Fruit fly (Drosophila melanogaster) whole organism, embryonic: ENCODE results near the gene CG33095.

Experiments used
- Adf1 ChIP-seq: fragments of 200-800 bp; sonication (Bioruptor generic); IDR thresholded peaks from 2 replicates; pipeline ENCODE4 v1.3.6; 2022; ENCODE audit warnings: missing biosample characterization, missing genetic modification characterization
- Aef1 ChIP-seq: fragments of 200-800 bp; sonication (Bioruptor generic); IDR thresholded peaks from 3 replicates; pipeline ENCODE4 v1.3.6; 2022; ENCODE audit warnings: missing biosample characterization, missing genetic modification characterization
- CG10431 ChIP-seq: fragments of 200-800 bp; sonication (Bioruptor generic); optimal IDR thresholded peaks from 3 replicates; lab custom pipeline; 2018; ENCODE audit warnings: missing biosample characterization, mild to moderate bottlenecking, missing genetic modification characterization
- CG10979 ChIP-seq: fragments of 200-800 bp; sonication (Bioruptor generic); optimal IDR thresholded peaks from 2 replicates; lab custom pipeline; 2018; ENCODE audit warnings: missing biosample characterization, mild to moderate bottlenecking, missing genetic modification characterization, moderate library complexity
- CG13123 ChIP-seq: fragments of 200-800 bp; sonication (Bioruptor generic); optimal IDR thresholded peaks from 2 replicates; lab custom pipeline; 2016; ENCODE audit warnings: missing biosample characterization, missing genetic modification characterization
- CG13624 ChIP-seq: fragments of 200-800 bp; sonication (Bioruptor generic); optimal IDR thresholded peaks from 2 replicates; lab custom pipeline; 2016; ENCODE audit warnings: missing biosample characterization, missing genetic modification characterization
- CG1603 ChIP-seq: fragments of 200-800 bp; sonication (Bioruptor generic); optimal IDR thresholded peaks from 2 replicates; lab custom pipeline; 2019; ENCODE audit warnings: missing biosample characterization, mild to moderate bottlenecking, missing genetic modification characterization, moderate library complexity
- CG17802 ChIP-seq: fragments of 200-800 bp; sonication (Bioruptor generic); optimal IDR thresholded peaks from 2 replicates; lab custom pipeline; 2018; ENCODE audit warnings: missing biosample characterization, mild to moderate bottlenecking, missing genetic modification characterization, moderate library complexity
- CG18011 ChIP-seq: fragments of 200-800 bp; sonication (Bioruptor generic); optimal IDR thresholded peaks from 2 replicates; lab custom pipeline; 2017; ENCODE audit warnings: missing biosample characterization, missing genetic modification characterization, mild to moderate bottlenecking, moderate library complexity, missing genotype
- CG18599 ChIP-seq: fragments of 200-800 bp; sonication (Bioruptor generic); optimal IDR thresholded peaks from 3 replicates; lab custom pipeline; 2017; ENCODE audit warnings: missing biosample characterization, missing genetic modification characterization, mild to moderate bottlenecking, moderate library complexity, missing genetic modification reagents
- CG2120 ChIP-seq: fragments of 200-800 bp; sonication (Bioruptor generic); optimal IDR thresholded peaks from 3 replicates; lab custom pipeline; 2016; ENCODE audit warnings: missing biosample characterization, missing genetic modification characterization
- CG33213 ChIP-seq: fragments of 200-800 bp; sonication (Bioruptor generic); optimal IDR thresholded peaks from 3 replicates; lab custom pipeline; 2016; ENCODE audit warnings: missing biosample characterization, missing genetic modification characterization
- CG7271 ChIP-seq: fragments of 200-800 bp; sonication (Bioruptor generic); optimal IDR thresholded peaks from 2 replicates; lab custom pipeline; 2018; ENCODE audit warnings: missing biosample characterization, mild to moderate bottlenecking, missing genetic modification characterization, moderate library complexity
- CG9932 ChIP-seq: fragments of 200-800 bp; sonication (Bioruptor generic); IDR thresholded peaks from 2 replicates; pipeline ENCODE4 v1.3.6; 2022; ENCODE audit warnings: missing biosample characterization, missing genetic modification characterization
- Ets65A ChIP-seq: fragments of 200-800 bp; sonication (Bioruptor generic); peaks from one replicate; lab custom pipeline; 2016; ENCODE audit warnings: missing biosample characterization, missing genetic modification characterization
- Fer3 ChIP-seq: fragments of 200-800 bp; sonication (Bioruptor generic); optimal IDR thresholded peaks from 2 replicates; lab custom pipeline; 2018; ENCODE audit warnings: missing biosample characterization, mild to moderate bottlenecking, missing genetic modification characterization, moderate library complexity
- Hr39 ChIP-seq: fragments of >200 bp; optimal IDR thresholded peaks from 2 replicates; lab custom pipeline; 2017
- Lim3 ChIP-seq: fragments of 200-800 bp; sonication (Bioruptor generic); IDR thresholded peaks from 2 replicates; pipeline ENCODE4 v1.3.6; 2022; ENCODE audit warnings: missing biosample characterization, missing genetic modification characterization
- Neu2 ChIP-seq: fragments of 200-800 bp; sonication (Bioruptor generic); optimal IDR thresholded peaks from 3 replicates; lab custom pipeline; 2016; ENCODE audit warnings: missing biosample characterization, missing genetic modification characterization, borderline replicate concordance
- Oli ChIP-seq: fragments of 200-800 bp; sonication (Bioruptor generic); optimal IDR thresholded peaks from 2 replicates; lab custom pipeline; 2018; ENCODE audit warnings: missing biosample characterization, mild to moderate bottlenecking, missing genetic modification characterization, moderate library complexity
- PHDP ChIP-seq: fragments of 200-800 bp; sonication (Bioruptor generic); optimal IDR thresholded peaks from 3 replicates; lab custom pipeline; 2018; ENCODE audit warnings: missing biosample characterization, mild to moderate bottlenecking, missing genetic modification characterization, moderate library complexity
- Ravus ChIP-seq: fragments of 200-800 bp; sonication (Bioruptor generic); IDR thresholded peaks from 2 replicates; pipeline ENCODE4 v1.3.6; 2022; ENCODE audit warnings: missing biosample characterization, missing genetic modification characterization
- Sox100B ChIP-seq: fragments of 200-800 bp; sonication (Bioruptor generic); optimal IDR thresholded peaks from 3 replicates; lab custom pipeline; 2018; ENCODE audit warnings: missing biosample characterization, mild to moderate bottlenecking, missing genetic modification characterization
- Sry-δ ChIP-seq: fragments of 200-800 bp; sonication (Bioruptor generic); optimal IDR thresholded peaks from 2 replicates; lab custom pipeline; 2016; ENCODE audit warnings: missing biosample characterization, missing genetic modification characterization
- Stat92E ChIP-seq, 3 experiments: fragments of >200 bp in 2 of 3; fragments of 200-800 bp in 1 of 3; sonication (Bioruptor generic) in 1 of 3; optimal IDR thresholded peaks; 2 replicates each; lab custom pipeline; 2017 to 2019; ENCODE audit warnings: missing biosample characterization in 3 of 3, missing genetic modification characterization in 3 of 3, mild to moderate bottlenecking in 1 of 3, moderate library complexity in 1 of 3
- TFAM ChIP-seq: fragments of 200-800 bp; sonication (Bioruptor generic); optimal IDR thresholded peaks from 2 replicates; lab custom pipeline; 2017; ENCODE audit warnings: missing biosample characterization, missing genetic modification characterization, inconsistent platforms
- Taf1 ChIP-seq: fragments of 200-800 bp; sonication (Bioruptor generic); IDR thresholded peaks from 2 replicates; pipeline ENCODE4 v1.3.6; 2022; ENCODE audit warnings: missing biosample characterization, missing genetic modification characterization
- ab ChIP-seq: fragments of 200-800 bp; sonication (Bioruptor generic); optimal IDR thresholded peaks from 2 replicates; lab custom pipeline; 2016; ENCODE audit warnings: missing biosample characterization, missing genetic modification characterization
- bbx ChIP-seq: fragments of 200-800 bp; sonication (Bioruptor generic); IDR thresholded peaks from 2 replicates; pipeline ENCODE4 v1.3.6; 2022; ENCODE audit warnings: missing biosample characterization, missing genetic modification characterization; ENCODE audit not compliant: partially characterized antibody
- bigmax ChIP-seq: fragments of 200-800 bp; sonication (Bioruptor generic); optimal IDR thresholded peaks from 2 replicates; lab custom pipeline; 2018; ENCODE audit warnings: missing biosample characterization, mild to moderate bottlenecking, missing genetic modification characterization
- btn ChIP-seq: fragments of 200-800 bp; sonication (Bioruptor generic); optimal IDR thresholded peaks from 2 replicates; lab custom pipeline; 2016; ENCODE audit warnings: missing biosample characterization, missing genetic modification characterization
- da ChIP-seq: fragments of 200-800 bp; sonication (Bioruptor generic); optimal IDR thresholded peaks from 2 replicates; lab custom pipeline; 2016; ENCODE audit warnings: missing biosample characterization, missing genetic modification characterization
- eve ChIP-seq, 2 experiments: fragments of >200 bp; optimal IDR thresholded peaks; 2 replicates each; lab custom pipeline; 2017; ENCODE audit warnings: missing biosample characterization in 2 of 2, missing genetic modification characterization in 2 of 2
- gcm ChIP-seq: fragments of 200-800 bp; sonication (Bioruptor generic); optimal IDR thresholded peaks from 2 replicates; lab custom pipeline; 2019; ENCODE audit warnings: missing biosample characterization, mild to moderate bottlenecking, missing genetic modification characterization, moderate library complexity
- gem ChIP-seq: fragments of 200-800 bp; sonication (Bioruptor generic); optimal IDR thresholded peaks from 2 replicates; lab custom pipeline; 2019; ENCODE audit warnings: missing biosample characterization, mild to moderate bottlenecking, missing genetic modification characterization, moderate library complexity
- grn ChIP-seq: fragments of 200-800 bp; sonication (Bioruptor generic); optimal IDR thresholded peaks from 3 replicates; lab custom pipeline; 2017; ENCODE audit warnings: missing biosample characterization, missing genetic modification characterization
- jing ChIP-seq: fragments of 200-800 bp; sonication (Bioruptor generic); optimal IDR thresholded peaks from 2 replicates; lab custom pipeline; 2018; ENCODE audit warnings: missing biosample characterization, mild to moderate bottlenecking, missing genetic modification characterization
- jumu ChIP-seq: fragments of 200-800 bp; sonication (Bioruptor generic); optimal IDR thresholded peaks from 3 replicates; lab custom pipeline; 2016; ENCODE audit warnings: missing biosample characterization, missing genetic modification characterization
- klu ChIP-seq: fragments of 200-800 bp; sonication (Bioruptor generic); IDR thresholded peaks from 2 replicates; pipeline ENCODE4 v1.3.6; 2022; ENCODE audit warnings: missing biosample characterization, missing genetic modification characterization
- lilli ChIP-seq: fragments of 200-800 bp; sonication (Bioruptor generic); optimal IDR thresholded peaks from 3 replicates; lab custom pipeline; 2016; ENCODE audit warnings: missing biosample characterization, missing genetic modification characterization
- lov ChIP-seq, 2 experiments: fragments of 200-800 bp in 1 of 2; fragments of >200 bp in 1 of 2; sonication (Bioruptor generic) in 1 of 2; IDR thresholded peaks in 1 of 2; optimal IDR thresholded peaks in 1 of 2; 2 replicates in 1 of 2; 3 replicates in 1 of 2; pipeline versions ENCODE4 v1.3.6 to Lab custom; 2017 to 2022; ENCODE audit warnings: missing biosample characterization in 1 of 2, missing genetic modification characterization in 1 of 2
- onecut ChIP-seq: fragments of 200-800 bp; sonication (Bioruptor generic); IDR thresholded peaks from 2 replicates; pipeline ENCODE4 v1.3.6; 2022; ENCODE audit warnings: missing biosample characterization, missing genetic modification characterization
- peb ChIP-seq: fragments of 200-800 bp; sonication (Bioruptor generic); IDR thresholded peaks from 2 replicates; pipeline ENCODE4 v1.3.6; 2022; ENCODE audit warnings: missing biosample characterization, missing genetic modification characterization
- pfk ChIP-seq: fragments of 200-800 bp; sonication (Bioruptor generic); optimal IDR thresholded peaks from 2 replicates; lab custom pipeline; 2018; ENCODE audit warnings: missing biosample characterization, mild to moderate bottlenecking, missing genetic modification characterization, moderate library complexity
- pho ChIP-seq: fragments of 200-800 bp; sonication (Bioruptor generic); optimal IDR thresholded peaks from 2 replicates; lab custom pipeline; 2016; ENCODE audit warnings: missing biosample characterization, missing genetic modification characterization
- row ChIP-seq: fragments of 200-800 bp; sonication (Bioruptor generic); IDR thresholded peaks from 3 replicates; pipeline ENCODE4 v1.3.6; 2022; ENCODE audit warnings: missing biosample characterization, missing genetic modification characterization
- sim ChIP-seq: fragments of 200-800 bp; sonication (Bioruptor generic); IDR thresholded peaks from 2 replicates; pipeline ENCODE4 v1.3.6; 2022; ENCODE audit warnings: missing biosample characterization, missing genetic modification characterization
- ttk ChIP-seq: fragments of 200-800 bp; sonication (Bioruptor generic); IDR thresholded peaks from 2 replicates; pipeline ENCODE4 v2.1.2; 2022; ENCODE audit warnings: missing biosample characterization, missing genetic modification characterization
- usp ChIP-seq: fragments of >200 bp; optimal IDR thresholded peaks from 2 replicates; lab custom pipeline; 2017; ENCODE audit warnings: missing biosample characterization, missing genetic modification characterization
- zen ChIP-seq: fragments of 200-800 bp; sonication (Bioruptor generic); optimal IDR thresholded peaks from 3 replicates; lab custom pipeline; 2018; ENCODE audit warnings: missing biosample characterization, mild to moderate bottlenecking, missing genetic modification characterization, moderate library complexity
- zf30C ChIP-seq: fragments of 200-800 bp; sonication (Bioruptor generic); optimal IDR thresholded peaks from 3 replicates; lab custom pipeline; 2018; ENCODE audit warnings: missing biosample characterization, mild to moderate bottlenecking, missing genetic modification characterization

The CG33095 gene

DNA sequence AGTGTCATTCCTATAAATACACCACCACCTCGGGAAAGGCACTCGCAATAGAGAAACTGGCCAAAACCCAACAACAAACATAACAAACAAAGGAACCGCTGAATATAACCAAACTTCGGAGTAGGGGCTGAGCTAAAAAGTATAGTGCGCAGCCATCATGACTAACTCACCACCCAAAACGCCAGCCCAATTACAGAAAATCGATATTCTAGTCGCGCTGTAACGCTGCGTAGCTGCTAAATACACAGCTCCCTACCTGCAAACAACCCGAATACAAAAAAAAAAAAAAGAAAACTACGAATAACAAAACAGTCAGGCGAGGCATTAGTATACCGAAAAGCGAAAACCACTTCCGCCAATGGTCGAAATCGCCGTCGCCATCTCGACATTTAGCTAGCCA is 46.8 kb upstream of the CG33095 start:
- no peak for TF ChIP-seq CG2120 (GFP tag; lab: Kevin White, UChicago)
- no peak for TF ChIP-seq sim (GFP tag; lab: Robert Waterston, UW)
- TF ChIP-seq zen = no peak
- TF ChIP-seq Ets65A (GFP tag; lab: Kevin White, UChicago) = peak; percentile 55
- TF ChIP-seq CG17802 (tag; lab: Kevin White, UChicago) = no peak
- TF ChIP-seq CG9932 = no peak
- TF ChIP-seq CG33213 (GFP tag; lab: Kevin White, UChicago) = no peak
- TF ChIP-seq lov (optimal IDR thresholded peaks at IDR 0.05; lab: Kevin White, UChicago) = no peak
- TF ChIP-seq lov (GFP tag; IDR thresholded peaks at IDR 0.05; lab: Robert Waterston, UW) = no peak
- TF ChIP-seq jing (GFP tag; lab: Kevin White, UChicago) = no peak
- no peak for TF ChIP-seq usp (GFP tag; lab: Kevin White, UChicago)
- TF ChIP-seq Neu2 (GFP tag; lab: Kevin White, UChicago) = no peak
- no peak for TF ChIP-seq PHDP (tag; lab: Kevin White, UChicago)
- TF ChIP-seq CG18011 (GFP tag; lab: Kevin White, UChicago) = no peak
- TF ChIP-seq Sox100B (GFP tag; lab: Kevin White, UChicago) = no peak
- TF ChIP-seq klu (GFP tag; lab: Robert Waterston, UW) = no peak
- peak; percentile 96 for TF ChIP-seq onecut (GFP tag; lab: Robert Waterston, UW)
- no peak for TF ChIP-seq da
- TF ChIP-seq ab = peak; percentile 4
- TF ChIP-seq Hr39 (lab: Kevin White, UChicago) = no peak
- TF ChIP-seq bbx (GFP tag; lab: Robert Waterston, UW) = no peak
- no peak for TF ChIP-seq gcm
- TF ChIP-seq Sry-δ (GFP tag; lab: Kevin White, UChicago) = no peak
- TF ChIP-seq CG10979 (tag; lab: Kevin White, UChicago) = no peak
- TF ChIP-seq CG13123 (GFP tag; lab: Kevin White, UChicago) = no peak
- no peak for TF ChIP-seq Ravus (GFP tag; lab: Robert Waterston, UW)
- no peak for TF ChIP-seq Oli
- no peak for TF ChIP-seq Lim3
- peak; percentile 10 for TF ChIP-seq CG10431 (GFP tag; lab: Kevin White, UChicago)
- no peak for TF ChIP-seq Stat92E (GFP tag; optimal IDR thresholded peaks at IDR 0.05; lab: Kevin White, UChicago)
- TF ChIP-seq btn (GFP tag; lab: Kevin White, UChicago) = no peak
- TF ChIP-seq jumu (GFP tag; lab: Kevin White, UChicago) = no peak
- TF ChIP-seq TFAM (GFP tag; lab: Kevin White, UChicago) = no peak
- TF ChIP-seq Fer3 (tag; lab: Kevin White, UChicago) = no peak
- TF ChIP-seq eve (GFP tag; optimal IDR thresholded peaks at IDR 0.05; lab: Kevin White, UChicago) = peak in 1 of 2 experiments; percentile 87
- peak; percentile 39 for TF ChIP-seq bigmax (GFP tag; lab: Kevin White, UChicago)

DNA sequence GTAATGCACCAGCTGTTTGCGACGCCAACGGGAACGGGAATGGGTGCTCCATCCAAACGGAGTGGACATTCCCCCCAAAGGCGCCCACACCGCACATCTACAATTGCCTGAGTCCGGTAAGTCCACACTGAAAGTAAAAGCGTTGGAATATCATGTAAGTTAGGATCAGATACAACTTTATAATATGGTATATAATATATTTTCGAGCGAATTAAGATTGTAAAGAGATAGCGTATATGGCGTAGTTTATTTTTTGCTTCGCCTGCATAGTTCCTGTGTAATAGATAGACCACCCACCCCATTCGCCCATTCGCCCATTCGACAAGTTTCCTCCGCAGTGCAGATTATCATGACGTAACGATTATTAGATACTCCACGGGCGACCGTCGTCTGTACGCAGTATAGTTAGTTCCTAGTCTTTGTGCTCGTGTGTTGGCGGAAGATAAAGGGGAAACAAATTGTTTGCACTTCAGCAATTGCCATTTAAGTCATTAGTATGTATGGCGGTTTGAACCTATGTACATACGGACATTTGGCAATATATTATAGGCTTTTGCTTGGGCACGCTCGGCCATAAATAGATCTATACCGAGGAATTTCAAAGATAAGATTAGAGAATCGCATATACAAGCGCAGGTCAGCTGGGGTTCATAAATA is 45.9 kb upstream of the CG33095 start:
- TF ChIP-seq grn (peak; percentile 18), CG18599 (peak; percentile 56), Taf1 (GFP tag; lab: Robert Waterston, UW) (peak; percentile 22; the same call in 1 of the 2 replicates), pho (GFP tag; lab: Kevin White, UChicago) (peak; percentile 21), lilli (GFP tag; lab: Kevin White, UChicago) (peak; percentile 3), pfk (GFP tag; lab: Kevin White, UChicago) (no peak), CG7271 (tag; lab: Kevin White, UChicago) (no peak), gem (tag; lab: Kevin White, UChicago) (peak; percentile 24), CG2120 (GFP tag; lab: Kevin White, UChicago) (peak; percentile 30), CG1603 (tag; lab: Kevin White, UChicago) (peak; percentile 20), Aef1 (peak; percentile 24; the same call in 1 of the 3 replicates), peb (GFP tag; lab: Robert Waterston, UW) (no peak), zf30C (peak; percentile 16), ttk (GFP tag; lab: Robert Waterston, UW) (no peak), CG13624 (GFP tag; lab: Kevin White, UChicago) (peak; percentile 21), Adf1 (GFP tag; lab: Robert Waterston, UW) (peak; percentile 25; the same call in 1 of the 2 replicates), row (GFP tag; lab: Robert Waterston, UW) (peak; percentile 52)
